Worm (Caenorhabditis elegans) whole organism, L2 larva: ENCODE data around the gene Y22D7AL.9.

Source experiments
- C34F6.9 ChIP-seq: fragments of 150-350 bp; optimal IDR thresholded peaks from 2 replicates; lab custom pipeline; 2014; ENCODE audit warnings: missing biosample characterization, missing genetic modification characterization
- F13H6.1 ChIP-seq: sonication (generic microtip); optimal IDR thresholded peaks from 2 replicates; lab custom pipeline; 2016; ENCODE audit warnings: missing genetic modification characterization, missing compliant biosample characterization
- R02D3.7 ChIP-seq: fragments of 150-350 bp; optimal IDR thresholded peaks from 2 replicates; lab custom pipeline; 2014; ENCODE audit warnings: missing biosample characterization, missing genetic modification characterization
- Y55F3AM.14 ChIP-seq: fragments of 200-800 bp; sonication (Bioruptor generic); optimal IDR thresholded peaks from 2 replicates; lab custom pipeline; 2018; ENCODE audit warnings: mild to moderate bottlenecking, missing genetic modification characterization, missing compliant biosample characterization
- alr-1 ChIP-seq: fragments of 150-350 bp; optimal IDR thresholded peaks from 2 replicates; lab custom pipeline; 2014; ENCODE audit warnings: missing biosample characterization, missing genetic modification characterization
- aly-2 ChIP-seq: fragments of 150-350 bp; optimal IDR thresholded peaks from 2 replicates; lab custom pipeline; 2014; ENCODE audit warnings: missing biosample characterization, missing genetic modification characterization
- ama-1 ChIP-seq: fragments of 150-350 bp; optimal IDR thresholded peaks from 2 replicates; lab custom pipeline; 2018; ENCODE audit warnings: inconsistent platforms
- blmp-1 ChIP-seq: sonication (generic microtip); optimal IDR thresholded peaks from 2 replicates; lab custom pipeline; 2017; ENCODE audit warnings: missing genetic modification characterization, mild to moderate bottlenecking, missing compliant biosample characterization, antibody characterized with exemption, moderate library complexity; ENCODE audit not compliant: insufficient read depth
- ceh-16 ChIP-seq: fragments of 150-350 bp; optimal IDR thresholded peaks from 2 replicates; lab custom pipeline; 2014; ENCODE audit warnings: missing biosample characterization, missing genetic modification characterization
- ceh-82 ChIP-seq: fragments of 150-350 bp; optimal IDR thresholded peaks from 2 replicates; lab custom pipeline; 2014; ENCODE audit warnings: missing biosample characterization, missing genetic modification characterization
- crh-2 ChIP-seq: sonication (generic microtip); optimal IDR thresholded peaks from 2 replicates; lab custom pipeline; 2017; ENCODE audit warnings: missing biosample characterization, missing genetic modification characterization
- dmd-4 ChIP-seq: sonication (generic microtip); optimal IDR thresholded peaks from 2 replicates; lab custom pipeline; 2017; ENCODE audit warnings: missing biosample characterization, missing genetic modification characterization
- egl-27 ChIP-seq: sonication (generic microtip); optimal IDR thresholded peaks from 3 replicates; lab custom pipeline; 2017; ENCODE audit warnings: missing biosample characterization, missing genetic modification reagents, missing genetic modification characterization
- elt-3 ChIP-seq: sonication (generic microtip); optimal IDR thresholded peaks from 2 replicates; lab custom pipeline; 2017; ENCODE audit warnings: missing biosample characterization, missing genetic modification characterization
- fos-1 ChIP-seq: fragments of 150-350 bp; optimal IDR thresholded peaks from 2 replicates; lab custom pipeline; 2014; ENCODE audit warnings: missing biosample characterization, missing genetic modification characterization
- lin-39 ChIP-seq: fragments of 150-350 bp; optimal IDR thresholded peaks from 2 replicates; lab custom pipeline; 2014; ENCODE audit warnings: missing biosample characterization, missing genetic modification reagents, missing genetic modification characterization
- lsy-2 ChIP-seq, 2 experiments: fragments of 150-350 bp in 1 of 2; sonication (generic microtip) in 1 of 2; optimal IDR thresholded peaks; 2 replicates each; lab custom pipeline; 2014 to 2017; ENCODE audit warnings: missing biosample characterization in 2 of 2, missing genetic modification characterization in 2 of 2
- mab-5 ChIP-seq: fragments of 150-350 bp; optimal IDR thresholded peaks from 2 replicates; lab custom pipeline; 2014; ENCODE audit warnings: missing biosample characterization, missing genetic modification characterization
- mbf-1 ChIP-seq: sonication (generic microtip); optimal IDR thresholded peaks from 2 replicates; lab custom pipeline; 2017; ENCODE audit warnings: missing biosample characterization, missing genetic modification characterization
- mdl-1 ChIP-seq, 2 experiments: fragments of 150-350 bp in 1 of 2; sonication (generic microtip) in 1 of 2; optimal IDR thresholded peaks; 2 replicates each; lab custom pipeline; 2017; ENCODE audit warnings: missing biosample characterization in 2 of 2, missing genetic modification characterization in 2 of 2
- nhr-10 ChIP-seq: sonication (generic microtip); optimal IDR thresholded peaks from 2 replicates; lab custom pipeline; 2017; ENCODE audit warnings: missing biosample characterization, missing genetic modification characterization
- nhr-11 ChIP-seq: fragments of 150-350 bp; optimal IDR thresholded peaks from 2 replicates; lab custom pipeline; 2014; ENCODE audit warnings: missing biosample characterization, missing genetic modification characterization
- nhr-12 ChIP-seq: fragments of 150-350 bp; optimal IDR thresholded peaks from 2 replicates; lab custom pipeline; 2014; ENCODE audit warnings: missing biosample characterization, missing genetic modification characterization
- nhr-237 ChIP-seq: fragments of 150-350 bp; optimal IDR thresholded peaks from 2 replicates; lab custom pipeline; 2014; ENCODE audit warnings: missing biosample characterization, missing genetic modification characterization
- nhr-25 ChIP-seq: fragments of 150-350 bp; sonication (generic microtip); optimal IDR thresholded peaks from 3 replicates; lab custom pipeline; 2014; ENCODE audit warnings: missing biosample characterization, missing genetic modification characterization
- peb-1 ChIP-seq: fragments of 150-350 bp; optimal IDR thresholded peaks from 2 replicates; lab custom pipeline; 2014; ENCODE audit warnings: missing biosample characterization, missing genetic modification characterization
- skn-1 ChIP-seq: sonication (generic microtip); optimal IDR thresholded peaks from 2 replicates; lab custom pipeline; 2017; ENCODE audit warnings: missing biosample characterization, missing genetic modification characterization
- sma-3 ChIP-seq: sonication (generic microtip); optimal IDR thresholded peaks from 2 replicates; lab custom pipeline; 2016; ENCODE audit warnings: missing genetic modification reagents, missing genetic modification characterization, missing compliant biosample characterization
- sma-9 ChIP-seq, 2 experiments: fragments of 150-350 bp in 1 of 2; sonication (generic microtip) in 1 of 2; optimal IDR thresholded peaks; 2 replicates each; lab custom pipeline; 2014 to 2016; ENCODE audit warnings: missing genetic modification characterization in 2 of 2, mild to moderate bottlenecking in 1 of 2, missing biosample characterization in 1 of 2, missing compliant biosample characterization in 1 of 2, missing genetic modification reagents in 1 of 2, moderate library complexity in 1 of 2
- snpc-4 ChIP-seq: fragments of 150-350 bp; optimal IDR thresholded peaks from 2 replicates; lab custom pipeline; 2014; ENCODE audit warnings: missing biosample characterization, missing genetic modification characterization
- unc-39 ChIP-seq: fragments of 150-350 bp; optimal IDR thresholded peaks from 2 replicates; lab custom pipeline; 2014; ENCODE audit warnings: missing biosample characterization, missing genetic modification characterization
- unc-55 ChIP-seq: fragments of 150-350 bp; sonication (generic microtip); optimal IDR thresholded peaks from 3 replicates; lab custom pipeline; 2014; ENCODE audit warnings: missing biosample characterization, missing genetic modification reagents, missing genetic modification characterization
- zag-1 ChIP-seq: fragments of 150-350 bp; optimal IDR thresholded peaks from 2 replicates; lab custom pipeline; 2014; ENCODE audit warnings: missing biosample characterization, missing genetic modification characterization
- ztf-1 ChIP-seq: fragments of 200-800 bp; sonication (Bioruptor generic); conservative IDR thresholded peaks from 2 replicates; pipeline ENCODE4 v1.3.6; 2022; ENCODE audit warnings: missing genetic modification characterization, missing compliant biosample characterization
- ztf-11 ChIP-seq: sonication (generic microtip); optimal IDR thresholded peaks from 2 replicates; lab custom pipeline; 2017; ENCODE audit warnings: missing biosample characterization, missing genetic modification characterization
- ztf-4 ChIP-seq: fragments of 150-350 bp; optimal IDR thresholded peaks from 2 replicates; lab custom pipeline; 2014; ENCODE audit warnings: missing biosample characterization, missing genetic modification characterization

Gene Y22D7AL.9

ce11 chrIII:1613933-1614332 is at the start of gene Y22D7AL.9:
Y22D7AL.9 (minus strand) TSS chrIII:1614033.
- no peak for TF ChIP-seq lin-39 (tag; lab: Kevin White, UChicago)
- TF ChIP-seq peb-1 (tag; lab: Kevin White, UChicago) = no peak
- TF ChIP-seq ceh-16 (tag; lab: Kevin White, UChicago) = no peak
- no peak for TF ChIP-seq unc-55 (GFP tag; lab: Kevin White, UChicago)
- TF ChIP-seq aly-2 (tag; lab: Kevin White, UChicago) = no peak
- no peak for TF ChIP-seq mbf-1 (tag; lab: Kevin White, UChicago)
- TF ChIP-seq fos-1 = no peak

DNA sequence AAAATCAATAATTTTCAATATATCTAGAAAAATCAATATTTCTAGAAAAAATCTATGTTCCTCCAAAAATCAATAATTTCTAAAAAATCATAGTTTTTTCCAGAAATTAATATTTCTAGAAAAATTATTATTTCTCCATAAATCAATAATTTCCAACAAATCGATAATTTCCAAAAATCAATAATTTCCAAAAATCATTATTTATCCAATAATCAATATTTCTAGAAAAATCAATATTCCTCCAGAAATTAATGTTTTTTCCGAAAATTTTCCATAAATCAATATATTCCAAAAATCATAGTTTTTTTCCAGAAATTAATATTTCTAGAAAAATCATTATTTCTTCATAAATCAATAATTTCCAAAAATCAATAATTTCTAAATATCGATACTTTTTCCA is 49.2 kb upstream of the Y22D7AL.9 start:
- TF ChIP-seq unc-55 (GFP tag; lab: Kevin White, UChicago) (no peak), ama-1 (lab: Kevin White, UChicago) (no peak), elt-3 (no peak), snpc-4 (tag; lab: Kevin White, UChicago) (no peak), lin-39 (tag; lab: Kevin White, UChicago) (no peak), F13H6.1 (tag; lab: Kevin White, UChicago) (no peak), C34F6.9 (tag; lab: Kevin White, UChicago) (no peak), alr-1 (tag; lab: Kevin White, UChicago) (no peak), ceh-82 (tag; lab: Kevin White, UChicago) (no peak), unc-39 (tag; lab: Kevin White, UChicago) (no peak), skn-1 (no peak), nhr-10 (tag; lab: Kevin White, UChicago) (no peak), nhr-237 (no peak), Y55F3AM.14 (GFP tag; lab: Kevin White, UChicago) (no peak), nhr-25 (tag; lab: Kevin White, UChicago) (no peak), mab-5 (no peak)

DNA sequence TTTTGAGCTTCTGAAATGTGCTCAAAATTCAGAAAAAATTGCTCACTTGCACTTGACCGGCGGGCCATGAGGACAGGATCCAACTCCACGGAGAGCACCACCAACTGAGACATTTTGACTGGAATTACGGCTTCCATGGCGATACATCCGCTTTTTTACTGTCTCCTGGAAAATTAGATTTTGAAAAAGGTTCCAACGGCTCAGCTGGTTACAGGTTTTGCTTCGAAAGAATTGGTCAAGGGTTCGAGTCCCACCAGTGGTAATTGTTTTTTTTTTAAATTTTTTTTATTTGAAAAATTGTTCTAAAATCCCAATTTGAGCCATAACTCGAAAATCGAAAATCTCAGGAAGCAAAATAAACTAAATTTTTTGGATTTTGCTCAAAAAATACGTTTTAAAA is 48.6 kb upstream of the Y22D7AL.9 start:
- no peak for TF ChIP-seq sma-3 (GFP tag; lab: Kevin White, UChicago)
- TF ChIP-seq unc-39 (tag; lab: Kevin White, UChicago) = no peak
- TF ChIP-seq aly-2 (tag; lab: Kevin White, UChicago) = no peak
- no peak for TF ChIP-seq ceh-16 (tag; lab: Kevin White, UChicago)
- TF ChIP-seq sma-9 (GFP tag; optimal IDR thresholded peaks at IDR 0.05; lab: Kevin White, UChicago) = no peak
- TF ChIP-seq sma-9 (tag; optimal IDR thresholded peaks at IDR 0.05; lab: Kevin White, UChicago) = no peak
- no peak for TF ChIP-seq R02D3.7
- no peak for TF ChIP-seq F13H6.1 (tag; lab: Kevin White, UChicago)
- no peak for TF ChIP-seq nhr-25 (tag; lab: Kevin White, UChicago)
- no peak for TF ChIP-seq snpc-4 (tag; lab: Kevin White, UChicago)
- no peak for TF ChIP-seq nhr-11 (tag; lab: Kevin White, UChicago)
- no peak for TF ChIP-seq alr-1 (tag; lab: Kevin White, UChicago)
- no peak for TF ChIP-seq lsy-2 (tag; optimal IDR thresholded peaks at IDR 0.05; lab: Kevin White, UChicago)
- no peak for TF ChIP-seq egl-27 (tag; lab: Kevin White, UChicago)
- TF ChIP-seq fos-1 = no peak
- TF ChIP-seq nhr-10 (tag; lab: Kevin White, UChicago) = no peak
- TF ChIP-seq blmp-1 (tag; lab: Kevin White, UChicago) = no peak
- no peak for TF ChIP-seq dmd-4 (tag; lab: Kevin White, UChicago)
- no peak for TF ChIP-seq nhr-12 (tag; lab: Kevin White, UChicago)
- TF ChIP-seq mdl-1 (tag; optimal IDR thresholded peaks at IDR 0.05; lab: Kevin White, UChicago) = no peak
- no peak for TF ChIP-seq ztf-1

- TF ChIP-seq lin-39 (tag; lab: Kevin White, UChicago) = no peak
- TF ChIP-seq R02D3.7 = no peak
- peak; percentile 69 for TF ChIP-seq skn-1
- TF ChIP-seq ceh-16 (tag; lab: Kevin White, UChicago) = no peak
- no peak for TF ChIP-seq peb-1 (tag; lab: Kevin White, UChicago)
- TF ChIP-seq elt-3 = no peak
- TF ChIP-seq ztf-11 (tag; lab: Kevin White, UChicago) = no peak
- TF ChIP-seq ztf-4 = no peak
- TF ChIP-seq unc-55 (GFP tag; lab: Kevin White, UChicago) = no peak
- TF ChIP-seq mdl-1 (tag; optimal IDR thresholded peaks at IDR 0.05; lab: Kevin White, UChicago) = no peak
- TF ChIP-seq lsy-2 (tag; optimal IDR thresholded peaks at IDR 0.05; lab: Kevin White, UChicago) = no peak
- TF ChIP-seq Y55F3AM.14 (GFP tag; lab: Kevin White, UChicago) = no peak
- TF ChIP-seq fos-1 = peak; percentile 99
- no peak for TF ChIP-seq F13H6.1 (tag; lab: Kevin White, UChicago)
- TF ChIP-seq zag-1 (tag; lab: Kevin White, UChicago) = no peak
- TF ChIP-seq sma-9 (GFP tag; optimal IDR thresholded peaks at IDR 0.05; lab: Kevin White, UChicago) = no peak
- no peak for TF ChIP-seq sma-9 (tag; optimal IDR thresholded peaks at IDR 0.05; lab: Kevin White, UChicago)
- TF ChIP-seq egl-27 (tag; lab: Kevin White, UChicago) = no peak
- TF ChIP-seq crh-2 (tag; lab: Kevin White, UChicago) = peak; percentile 9
- no peak for TF ChIP-seq dmd-4 (tag; lab: Kevin White, UChicago)
- TF ChIP-seq nhr-25 (tag; lab: Kevin White, UChicago) = no peak
Measured at ce11 chrIII:1661031-1661430, 47.2 kb upstream of the Y22D7AL.9 start.
